Fruit fly (Drosophila melanogaster) whole organism, embryonic: Measurements from ENCODE around the gene Ddc.

Experiments used
- Abd-B ChIP-seq: fragments of 200-800 bp; sonication (Bioruptor generic); optimal IDR thresholded peaks from 2 replicates; lab custom pipeline; 2018; ENCODE audit warnings: missing biosample characterization, mild to moderate bottlenecking, missing genetic modification characterization, moderate library complexity
- Ada2b ChIP-seq: fragments of 200-800 bp; sonication (Bioruptor generic); IDR thresholded peaks from 2 replicates; pipeline ENCODE4 v1.3.6; 2022; ENCODE audit warnings: missing biosample characterization, missing genetic modification characterization
- CG11504 ChIP-seq: fragments of 200-800 bp; sonication (Bioruptor generic); optimal IDR thresholded peaks from 3 replicates; lab custom pipeline; 2019; ENCODE audit warnings: missing biosample characterization, mild to moderate bottlenecking, missing genetic modification characterization, moderate library complexity
- CG11696 ChIP-seq: fragments of 200-800 bp; sonication (Bioruptor generic); IDR thresholded peaks from 2 replicates; pipeline ENCODE4 v1.3.6; 2022; ENCODE audit warnings: missing biosample characterization, missing genetic modification characterization
- CG15514 ChIP-seq: fragments of 200-800 bp; sonication (Bioruptor generic); optimal IDR thresholded peaks from 3 replicates; lab custom pipeline; 2017; ENCODE audit warnings: missing biosample characterization, missing genetic modification characterization, mild to moderate bottlenecking, moderate library complexity, missing genetic modification reagents
- CG17328 ChIP-seq: fragments of 200-800 bp; sonication (Bioruptor generic); IDR thresholded peaks from 2 replicates; pipeline ENCODE4 v1.3.6; 2022; ENCODE audit warnings: missing biosample characterization, missing genetic modification characterization
- CG17829 ChIP-seq: fragments of 200-800 bp; optimal IDR thresholded peaks from 2 replicates; lab custom pipeline; 2019; ENCODE audit warnings: missing biosample characterization, mild to moderate bottlenecking, missing genetic modification characterization, moderate library complexity
- CG1792 ChIP-seq: fragments of 200-800 bp; sonication (Bioruptor generic); optimal IDR thresholded peaks from 2 replicates; lab custom pipeline; 2016; ENCODE audit warnings: missing biosample characterization, missing genetic modification characterization
- CG30403 ChIP-seq: fragments of 200-800 bp; sonication (Bioruptor generic); optimal IDR thresholded peaks from 3 replicates; lab custom pipeline; 2016; ENCODE audit warnings: missing biosample characterization, missing genetic modification characterization
- CG32532 ChIP-seq: fragments of 200-800 bp; sonication (Bioruptor generic); IDR thresholded peaks from 2 replicates; pipeline ENCODE4 v1.3.6; 2022; ENCODE audit warnings: missing biosample characterization, missing genetic modification characterization
- CG34422 ChIP-seq: fragments of 200-800 bp; sonication (Bioruptor generic); IDR thresholded peaks from 3 replicates; pipeline ENCODE4 v1.3.6; 2022; ENCODE audit warnings: missing biosample characterization, missing genetic modification characterization
- CG3847 ChIP-seq: fragments of 200-800 bp; sonication (Bioruptor generic); IDR thresholded peaks from 2 replicates; pipeline ENCODE4 v1.3.6; 2022; ENCODE audit warnings: missing biosample characterization, missing genetic modification characterization
- CG4707 ChIP-seq: fragments of 200-800 bp; sonication (Bioruptor generic); optimal IDR thresholded peaks from 2 replicates; lab custom pipeline; 2018; ENCODE audit warnings: missing biosample characterization, mild to moderate bottlenecking, missing genetic modification characterization, moderate library complexity
- CG4730 ChIP-seq: fragments of 200-800 bp; sonication (Bioruptor generic); IDR thresholded peaks from 2 replicates; pipeline ENCODE4 v1.3.6; 2022; ENCODE audit warnings: missing biosample characterization, missing genetic modification characterization
- CG9817 ChIP-seq: fragments of 200-800 bp; sonication (Bioruptor generic); optimal IDR thresholded peaks from 2 replicates; lab custom pipeline; 2018; ENCODE audit warnings: missing biosample characterization, mild to moderate bottlenecking, missing genetic modification characterization, moderate library complexity
- CG9932 ChIP-seq: fragments of 200-800 bp; sonication (Bioruptor generic); IDR thresholded peaks from 2 replicates; pipeline ENCODE4 v1.3.6; 2022; ENCODE audit warnings: missing biosample characterization, missing genetic modification characterization
- D ChIP-seq, 2 experiments: fragments of 200-800 bp in 1 of 2; fragments of >200 bp in 1 of 2; sonication (Bioruptor generic) in 1 of 2; optimal IDR thresholded peaks; 2 replicates in 1 of 2; 3 replicates in 1 of 2; lab custom pipeline; 2017; ENCODE audit warnings: mild to moderate bottlenecking in 1 of 2, missing biosample characterization in 1 of 2, missing genetic modification characterization in 1 of 2, missing genetic modification reagents in 1 of 2
- D19A ChIP-seq: fragments of 200-800 bp; optimal IDR thresholded peaks from 3 replicates; lab custom pipeline; 2019; ENCODE audit warnings: missing biosample characterization, mild to moderate bottlenecking, missing genetic modification characterization, moderate library complexity
- Dbx ChIP-seq: fragments of 200-800 bp; sonication (Bioruptor generic); IDR thresholded peaks from 3 replicates; pipeline ENCODE4 v1.3.6; 2022; ENCODE audit warnings: missing biosample characterization, missing genetic modification characterization
- Deaf1 ChIP-seq: fragments of 200-800 bp; optimal IDR thresholded peaks from 3 replicates; lab custom pipeline; 2019; ENCODE audit warnings: missing biosample characterization, mild to moderate bottlenecking, missing genetic modification characterization, moderate library complexity
- Ets65A ChIP-seq: fragments of 200-800 bp; sonication (Bioruptor generic); peaks from one replicate; lab custom pipeline; 2016; ENCODE audit warnings: missing biosample characterization, missing genetic modification characterization
- Mad ChIP-seq: fragments of 200-800 bp; sonication (Bioruptor generic); optimal IDR thresholded peaks from 2 replicates; lab custom pipeline; 2016; ENCODE audit warnings: missing biosample characterization, missing genetic modification characterization
- Med ChIP-seq: fragments of 200-800 bp; sonication (Bioruptor generic); peaks from one replicate; lab custom pipeline; 2016; ENCODE audit warnings: missing biosample characterization, missing genetic modification characterization, mild to moderate bottlenecking, inconsistent platforms, moderate library complexity
- NFAT ChIP-seq: fragments of 200-800 bp; sonication (Bioruptor generic); IDR thresholded peaks from 2 replicates; pipeline ENCODE4 v1.3.6; 2022; ENCODE audit warnings: missing biosample characterization, missing genetic modification characterization
- NfI ChIP-seq: fragments of 200-800 bp; sonication (Bioruptor generic); optimal IDR thresholded peaks from 3 replicates; lab custom pipeline; 2018; ENCODE audit warnings: missing biosample characterization, mild to moderate bottlenecking, missing genetic modification characterization, moderate library complexity
- Ptx1 ChIP-seq: fragments of 200-800 bp; sonication (Bioruptor generic); IDR thresholded peaks from 2 replicates; pipeline ENCODE4 v1.3.6; 2022; ENCODE audit warnings: missing biosample characterization, missing genetic modification characterization
- Rx ChIP-seq: fragments of 200-800 bp; sonication (Bioruptor generic); IDR thresholded peaks from 2 replicates; pipeline ENCODE4 v1.3.6; 2022; ENCODE audit warnings: missing biosample characterization, missing genetic modification characterization
- Sox102F ChIP-seq: fragments of 200-800 bp; sonication (Bioruptor generic); optimal IDR thresholded peaks from 2 replicates; lab custom pipeline; 2018; ENCODE audit warnings: missing biosample characterization, mild to moderate bottlenecking, missing genetic modification characterization, moderate library complexity
- Ssrp ChIP-seq: fragments of 200-800 bp; sonication (Bioruptor generic); optimal IDR thresholded peaks from 2 replicates; lab custom pipeline; 2018; ENCODE audit warnings: missing biosample characterization, mild to moderate bottlenecking, missing genetic modification characterization, moderate library complexity
- Tbp ChIP-seq: fragments of >200 bp; optimal IDR thresholded peaks from 2 replicates; lab custom pipeline; 2018; ENCODE audit warnings: missing biosample characterization, missing genetic modification characterization
- amos ChIP-seq: fragments of 200-800 bp; sonication (Bioruptor generic); IDR thresholded peaks from 2 replicates; pipeline ENCODE4 v1.3.6; 2022; ENCODE audit warnings: missing biosample characterization, missing genetic modification characterization; ENCODE audit not compliant: partially characterized antibody
- bowl ChIP-seq: fragments of 200-800 bp; sonication (Bioruptor generic); IDR thresholded peaks from 2 replicates; pipeline ENCODE4 v1.3.6; 2022; ENCODE audit warnings: missing biosample characterization, missing genetic modification characterization
- dysf ChIP-seq: fragments of 200-800 bp; sonication (Bioruptor generic); IDR thresholded peaks from 3 replicates; pipeline ENCODE4 v1.3.6; 2022; ENCODE audit warnings: missing biosample characterization, missing genetic modification characterization
- ems ChIP-seq: fragments of 200-800 bp; sonication (Bioruptor generic); optimal IDR thresholded peaks from 3 replicates; lab custom pipeline; 2016; ENCODE audit warnings: missing biosample characterization, missing genetic modification characterization
- ftz-f1 ChIP-seq: fragments of 200-800 bp; sonication (Bioruptor generic); optimal IDR thresholded peaks from 2 replicates; lab custom pipeline; 2016; ENCODE audit warnings: missing biosample characterization, missing genetic modification characterization
- fu2 ChIP-seq: fragments of 200-800 bp; sonication (Bioruptor generic); optimal IDR thresholded peaks from 2 replicates; lab custom pipeline; 2016; ENCODE audit warnings: missing biosample characterization, missing genetic modification characterization
- gsb ChIP-seq: fragments of 200-800 bp; sonication (Bioruptor generic); IDR thresholded peaks from 2 replicates; pipeline ENCODE4 v1.3.6; 2022; ENCODE audit warnings: missing biosample characterization, missing genetic modification characterization
- ind ChIP-seq: fragments of 200-800 bp; sonication (Bioruptor generic); optimal IDR thresholded peaks from 3 replicates; lab custom pipeline; 2016; ENCODE audit warnings: missing biosample characterization, missing genetic modification characterization
- ken ChIP-seq: fragments of 200-800 bp; sonication (Bioruptor generic); IDR thresholded peaks from 3 replicates; pipeline ENCODE4 v1.3.6; 2022; ENCODE audit warnings: missing biosample characterization, missing genetic modification characterization
- lilli ChIP-seq: fragments of 200-800 bp; sonication (Bioruptor generic); optimal IDR thresholded peaks from 3 replicates; lab custom pipeline; 2016; ENCODE audit warnings: missing biosample characterization, missing genetic modification characterization
- lmd ChIP-seq: fragments of 200-800 bp; sonication (Bioruptor generic); IDR thresholded peaks from 2 replicates; pipeline ENCODE4 v1.3.6; 2022; ENCODE audit warnings: missing biosample characterization, missing genetic modification characterization
- mam ChIP-seq: fragments of 200-800 bp; sonication (Bioruptor generic); optimal IDR thresholded peaks from 3 replicates; lab custom pipeline; 2016; ENCODE audit warnings: missing biosample characterization, missing genetic modification characterization
- otp ChIP-seq: fragments of 200-800 bp; sonication (Bioruptor generic); IDR thresholded peaks from 3 replicates; pipeline ENCODE4, ENCODE4 v1.3.6; 2022; ENCODE audit warnings: missing biosample characterization, missing genetic modification characterization
- pb ChIP-seq: fragments of 200-800 bp; sonication (Bioruptor generic); optimal IDR thresholded peaks from 3 replicates; lab custom pipeline; 2016; ENCODE audit warnings: missing biosample characterization, missing genetic modification characterization
- row ChIP-seq: fragments of 200-800 bp; sonication (Bioruptor generic); IDR thresholded peaks from 3 replicates; pipeline ENCODE4 v1.3.6; 2022; ENCODE audit warnings: missing biosample characterization, missing genetic modification characterization
- run ChIP-seq: fragments of 200-800 bp; sonication (Bioruptor generic); optimal IDR thresholded peaks from 3 replicates; lab custom pipeline; 2018; ENCODE audit warnings: missing biosample characterization, mild to moderate bottlenecking, missing genetic modification characterization
- slp2 ChIP-seq: fragments of 200-800 bp; sonication (Bioruptor generic); optimal IDR thresholded peaks from 2 replicates; lab custom pipeline; 2016; ENCODE audit warnings: missing biosample characterization, missing genetic modification characterization
- sob ChIP-seq: fragments of 200-800 bp; sonication (Bioruptor generic); IDR thresholded peaks from 2 replicates; pipeline ENCODE4 v1.3.6; 2022; ENCODE audit warnings: missing biosample characterization, missing genetic modification characterization
- tin ChIP-seq: fragments of 200-800 bp; sonication (Bioruptor generic); optimal IDR thresholded peaks from 3 replicates; lab custom pipeline; 2016; ENCODE audit warnings: missing biosample characterization, missing genetic modification characterization
- zfh2 ChIP-seq: fragments of 200-800 bp; sonication (Bioruptor generic); optimal IDR thresholded peaks from 2 replicates; lab custom pipeline; 2016; ENCODE audit warnings: missing biosample characterization, missing genetic modification characterization

Gene Ddc

dm6 chr2L:19069548-19070145, 50.5 kb downstream of the Ddc start, which contains the start of gene CG10702:
CG10702 (minus strand) TSS chr2L:19069851.
- TF ChIP-seq CG11504 (tag; lab: Kevin White, UChicago): peak; percentile 42
- 0 out of 2 replicates have a peak, but pooled peaks have one; percentile 13 for TF ChIP-seq CG9932 (GFP tag; lab: Robert Waterston, UW)
- TF ChIP-seq ftz-f1: no peak
- peak; percentile 80 for TF ChIP-seq D19A
- no peak for TF ChIP-seq CG4707 (GFP tag; lab: Kevin White, UChicago)
- TF ChIP-seq CG17328 (GFP tag; lab: Robert Waterston, UW): 0 out of 2 replicates have a peak, but pooled peaks have one; percentile 20
- TF ChIP-seq fu2 (GFP tag; lab: Kevin White, UChicago): no peak
- peak; percentile 28; the same call in 1 of the 2 replicates for TF ChIP-seq Ada2b (GFP tag; lab: Robert Waterston, UW)
- TF ChIP-seq CG4730: no peak
- TF ChIP-seq Sox102F (GFP tag; lab: Kevin White, UChicago): peak; percentile 15
- peak; percentile 11 for TF ChIP-seq lilli (GFP tag; lab: Kevin White, UChicago)
- TF ChIP-seq CG30403 (GFP tag; lab: Kevin White, UChicago): no peak
- no peak for TF ChIP-seq CG15514 (GFP tag; lab: Kevin White, UChicago)
- TF ChIP-seq Dbx (GFP tag; lab: Robert Waterston, UW): 0 out of 3 replicates have a peak, but pooled peaks have one; percentile 18
- peak; percentile 26; the same call in 1 of the 2 replicates for TF ChIP-seq Ptx1 (GFP tag; lab: Robert Waterston, UW)
- TF ChIP-seq mam (GFP tag; lab: Kevin White, UChicago): peak; percentile 39
- TF ChIP-seq pb (GFP tag; lab: Kevin White, UChicago): no peak
- peak; percentile 21 for TF ChIP-seq Deaf1
- TF ChIP-seq D (optimal IDR thresholded peaks at IDR 0.05; lab: Kevin White, UChicago): no peak
- peak; percentile 14 for TF ChIP-seq D (GFP tag; optimal IDR thresholded peaks at IDR 0.05; lab: Kevin White, UChicago)
- no peak for TF ChIP-seq gsb (GFP tag; lab: Robert Waterston, UW)
- TF ChIP-seq CG9817 (tag; lab: Kevin White, UChicago): no peak
- 0 out of 2 replicates have a peak, but pooled peaks have one; percentile 29 for TF ChIP-seq CG32532 (GFP tag; lab: Robert Waterston, UW)
- TF ChIP-seq sob: 0 out of 2 replicates have a peak, but pooled peaks have one; percentile 41
- peak; percentile 15 for TF ChIP-seq ems (GFP tag; lab: Kevin White, UChicago)
- peak; percentile 28 for TF ChIP-seq lmd (GFP tag; lab: Robert Waterston, UW)
- TF ChIP-seq zfh2 (GFP tag; lab: Kevin White, UChicago): peak; percentile 31
- peak; percentile 5 for TF ChIP-seq CG1792 (GFP tag; lab: Kevin White, UChicago)
- TF ChIP-seq Mad (GFP tag; lab: Kevin White, UChicago): no peak
- 0 out of 2 replicates have a peak, but pooled peaks have one; percentile 5 for TF ChIP-seq CG3847 (GFP tag; lab: Robert Waterston, UW)
- peak; percentile 7 for TF ChIP-seq ind (GFP tag; lab: Kevin White, UChicago)
- TF ChIP-seq NfI: no peak
- TF ChIP-seq slp2 (GFP tag; lab: Kevin White, UChicago): no peak
- TF ChIP-seq Ets65A (GFP tag; lab: Kevin White, UChicago): peak; percentile 91
- peak; percentile 28 for TF ChIP-seq Ssrp
- peak; percentile 5 for TF ChIP-seq Abd-B (GFP tag; lab: Kevin White, UChicago)
- TF ChIP-seq Tbp (GFP tag; lab: Kevin White, UChicago): no peak
- peak; percentile 55; the same call in 1 of the 3 replicates for TF ChIP-seq ken (GFP tag; lab: Robert Waterston, UW)
- 0 out of 2 replicates have a peak, but pooled peaks have one; percentile 13 for TF ChIP-seq NFAT
- no peak for TF ChIP-seq CG34422 (GFP tag; lab: Robert Waterston, UW)
- TF ChIP-seq Med (GFP tag; lab: Kevin White, UChicago): peak; percentile 70
- 0 out of 2 replicates have a peak, but pooled peaks have one; percentile 6 for TF ChIP-seq Rx
- TF ChIP-seq bowl (GFP tag; lab: Robert Waterston, UW): no peak
- TF ChIP-seq run (tag; lab: Kevin White, UChicago): no peak
- no peak for TF ChIP-seq CG11696
- peak; percentile 34; the same call in 1 of the 3 replicates for TF ChIP-seq row (GFP tag; lab: Robert Waterston, UW)
- no peak for TF ChIP-seq CG17829 (tag; lab: Kevin White, UChicago)
- no peak for TF ChIP-seq tin (GFP tag; lab: Kevin White, UChicago)
- 0 out of 3 replicates have a peak, but pooled peaks have one; percentile 19 for TF ChIP-seq otp (GFP tag; lab: Robert Waterston, UW)
- peak; percentile 18; the same call in 1 of the 3 replicates for TF ChIP-seq dysf (GFP tag; lab: Robert Waterston, UW)
- TF ChIP-seq amos (GFP tag; lab: Robert Waterston, UW): peak; percentile 17; the same call in 1 of the 2 replicates
